Worm (Caenorhabditis elegans) whole organism, L4 larva: ENCODE results near the gene gpa-18.
"Not testable (repeated sequence)": the region's sequence is repeated elsewhere in the genome, so short reads cannot be mapped to it uniquely, and the experiment has no call there.

ENCODE experiments used
- aly-2 ChIP-seq: sonication (generic microtip); optimal IDR thresholded peaks from 2 replicates; lab custom pipeline; 2018; ENCODE audit warnings: missing biosample characterization, missing genetic modification characterization
- ama-1 ChIP-seq: fragments of 150-350 bp; optimal IDR thresholded peaks from 2 replicates; lab custom pipeline; 2014; ENCODE audit warnings: inconsistent platforms, mixed read lengths
- daf-12 ChIP-seq: fragments of 150-350 bp; optimal IDR thresholded peaks from 2 replicates; lab custom pipeline; 2014; ENCODE audit warnings: missing biosample characterization, missing genetic modification reagents, missing genetic modification characterization
- fkh-10 ChIP-seq: fragments of 150-350 bp; optimal IDR thresholded peaks from 2 replicates; lab custom pipeline; 2014; ENCODE audit warnings: missing biosample characterization, missing genetic modification reagents, missing genetic modification characterization
- mxl-3 ChIP-seq: fragments of 200-800 bp; sonication (Bioruptor generic); optimal IDR thresholded peaks from 2 replicates; lab custom pipeline; 2018; ENCODE audit warnings: mild to moderate bottlenecking, missing genetic modification characterization, missing compliant biosample characterization
- nhr-11 ChIP-seq: fragments of 150-350 bp; optimal IDR thresholded peaks from 2 replicates; lab custom pipeline; 2014; ENCODE audit warnings: missing biosample characterization, missing genetic modification characterization
- nhr-42 ChIP-seq: fragments of 200-800 bp; sonication (Bioruptor generic); IDR thresholded peaks from 2 replicates; pipeline ENCODE4 v1.3.6; 2022; ENCODE audit warnings: missing genetic modification characterization, missing compliant biosample characterization
- nhr-6 ChIP-seq: fragments of 150-350 bp; optimal IDR thresholded peaks from 2 replicates; lab custom pipeline; 2014; ENCODE audit warnings: missing biosample characterization, missing genetic modification characterization
- nhr-77 ChIP-seq: fragments of 150-350 bp; optimal IDR thresholded peaks from 2 replicates; lab custom pipeline; 2014; ENCODE audit warnings: missing biosample characterization, missing genetic modification characterization
- skn-1 ChIP-seq: fragments of 150-350 bp; optimal IDR thresholded peaks from 2 replicates; lab custom pipeline; 2014; ENCODE audit warnings: missing biosample characterization, missing genetic modification characterization
- tag-97 ChIP-seq: fragments of 200-800 bp; sonication (Bioruptor generic); IDR thresholded peaks from 2 replicates; pipeline ENCODE4 v1.3.6; 2022; ENCODE audit warnings: missing genetic modification characterization, missing compliant biosample characterization
- unc-39 ChIP-seq: sonication (generic microtip); optimal IDR thresholded peaks from 2 replicates; lab custom pipeline; 2017; ENCODE audit warnings: missing biosample characterization, missing genetic modification characterization

DNA sequence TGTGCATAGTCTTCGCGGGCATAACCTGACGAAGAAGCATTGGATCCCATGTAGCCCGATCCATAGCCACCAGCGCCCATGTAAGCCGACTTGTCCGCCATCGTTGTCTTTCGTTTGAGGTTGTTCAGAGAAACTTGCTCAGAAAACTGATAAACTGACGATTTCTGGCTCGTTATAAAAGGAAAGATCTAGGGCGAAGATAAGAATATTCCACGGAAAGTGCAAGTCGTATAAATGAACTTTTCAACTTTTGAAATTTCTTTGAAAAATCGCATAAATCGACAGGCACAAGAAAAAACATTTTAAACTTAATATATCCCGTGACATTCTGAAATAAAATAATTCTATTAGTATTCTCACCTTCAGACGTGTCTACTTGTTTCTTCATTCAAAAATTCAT, 32.5 kb downstream of the gpa-18 start, which contains the start of the genes nspd-3 and C24D10.2:
- not testable (repeated sequence) for TF ChIP-seq nhr-42; nhr-77 (tag; lab: Kevin White, UChicago); fkh-10 (GFP tag; lab: Kevin White, UChicago); ama-1 (lab: Kevin White, UChicago); tag-97 (GFP tag; lab: Robert Waterston, UW); nhr-11; unc-39 (tag; lab: Kevin White, UChicago); mxl-3 (GFP tag; lab: Kevin White, UChicago); aly-2; skn-1 (tag; lab: Kevin White, UChicago); nhr-6 (tag; lab: Kevin White, UChicago); daf-12 (tag; lab: Kevin White, UChicago)
